Fruit fly (Drosophila melanogaster) whole organism, embryonic: Measurements from ENCODE around the gene solo.
A peak's percentile ranks its signal among the peaks of the same experiment; 100 is the strongest.

ENCODE experiments used
- CG10543 ChIP-seq: fragments of 200-800 bp; sonication (Bioruptor generic); optimal IDR thresholded peaks from 3 replicates; lab custom pipeline; 2017; ENCODE audit warnings: missing biosample characterization, mild to moderate bottlenecking, missing genetic modification characterization, moderate library complexity
- CG11093 ChIP-seq: fragments of 200-800 bp; sonication (Bioruptor generic); IDR thresholded peaks from 3 replicates; pipeline ENCODE4 v1.3.6; 2022; ENCODE audit warnings: missing biosample characterization, missing genetic modification characterization
- CG11504 ChIP-seq: fragments of 200-800 bp; sonication (Bioruptor generic); optimal IDR thresholded peaks from 3 replicates; lab custom pipeline; 2019; ENCODE audit warnings: missing biosample characterization, mild to moderate bottlenecking, missing genetic modification characterization, moderate library complexity
- CG12391 ChIP-seq: fragments of 200-800 bp; sonication (Bioruptor generic); optimal IDR thresholded peaks from 3 replicates; lab custom pipeline; 2018; ENCODE audit warnings: missing biosample characterization, mild to moderate bottlenecking, missing genetic modification characterization, moderate library complexity
- CG12659 ChIP-seq: fragments of 200-800 bp; sonication (Bioruptor generic); optimal IDR thresholded peaks from 3 replicates; lab custom pipeline; 2017; ENCODE audit warnings: mild to moderate bottlenecking, missing biosample characterization, missing genetic modification reagents, missing genetic modification characterization
- CG12744 ChIP-seq: fragments of 200-800 bp; sonication (Bioruptor generic); optimal IDR thresholded peaks from 2 replicates; lab custom pipeline; 2016; ENCODE audit warnings: missing biosample characterization, missing genetic modification characterization
- CG13287 ChIP-seq: fragments of 200-800 bp; sonication (Bioruptor generic); IDR thresholded peaks from 2 replicates; pipeline ENCODE4 v1.3.6; 2022; ENCODE audit warnings: missing biosample characterization, missing genetic modification characterization; ENCODE audit not compliant: partially characterized antibody
- CG13624 ChIP-seq: fragments of 200-800 bp; sonication (Bioruptor generic); optimal IDR thresholded peaks from 2 replicates; lab custom pipeline; 2016; ENCODE audit warnings: missing biosample characterization, missing genetic modification characterization
- CG14667 ChIP-seq: fragments of 200-800 bp; sonication (Bioruptor generic); IDR thresholded peaks from 2 replicates; pipeline ENCODE4 v1.3.6; 2022; ENCODE audit warnings: missing biosample characterization, missing genetic modification characterization
- CG14965 ChIP-seq: fragments of 200-800 bp; sonication (Bioruptor generic); optimal IDR thresholded peaks from 2 replicates; lab custom pipeline; 2016; ENCODE audit warnings: missing biosample characterization, missing genetic modification characterization, borderline replicate concordance
- CG17568 ChIP-seq: fragments of 200-800 bp; sonication (Bioruptor generic); optimal IDR thresholded peaks from 2 replicates; lab custom pipeline; 2018; ENCODE audit warnings: missing biosample characterization, mild to moderate bottlenecking, missing genetic modification characterization, moderate library complexity
- CG18011 ChIP-seq: fragments of 200-800 bp; sonication (Bioruptor generic); optimal IDR thresholded peaks from 2 replicates; lab custom pipeline; 2017; ENCODE audit warnings: missing biosample characterization, missing genetic modification characterization, mild to moderate bottlenecking, moderate library complexity, missing genotype
- CG1832 ChIP-seq: fragments of 200-800 bp; sonication (Bioruptor generic); optimal IDR thresholded peaks from 2 replicates; lab custom pipeline; 2017; ENCODE audit warnings: missing biosample characterization, mild to moderate bottlenecking, missing genetic modification characterization, inconsistent platforms
- CG2116 ChIP-seq: fragments of 200-800 bp; sonication (Bioruptor generic); optimal IDR thresholded peaks from 3 replicates; lab custom pipeline; 2018; ENCODE audit warnings: missing biosample characterization, mild to moderate bottlenecking, missing genetic modification characterization
- CG2120 ChIP-seq: fragments of 200-800 bp; sonication (Bioruptor generic); optimal IDR thresholded peaks from 3 replicates; lab custom pipeline; 2016; ENCODE audit warnings: missing biosample characterization, missing genetic modification characterization
- CG2202 ChIP-seq: fragments of 200-800 bp; sonication (Bioruptor generic); optimal IDR thresholded peaks from 2 replicates; lab custom pipeline; 2018; ENCODE audit warnings: missing biosample characterization, mild to moderate bottlenecking, missing genetic modification characterization
- CG3065 ChIP-seq: fragments of 200-800 bp; sonication (Bioruptor generic); optimal IDR thresholded peaks from 2 replicates; lab custom pipeline; 2016; ENCODE audit warnings: missing biosample characterization, missing genetic modification characterization
- CG31224 ChIP-seq: fragments of 200-800 bp; sonication (Bioruptor generic); IDR thresholded peaks from 2 replicates; pipeline ENCODE4 v1.3.6; 2022; ENCODE audit warnings: missing biosample characterization, missing genetic modification characterization
- CG34376 ChIP-seq: fragments of 200-800 bp; sonication (Bioruptor generic); optimal IDR thresholded peaks from 2 replicates; lab custom pipeline; 2018; ENCODE audit warnings: missing biosample characterization, mild to moderate bottlenecking, missing genetic modification characterization
- CG4328 ChIP-seq: fragments of 200-800 bp; sonication (Bioruptor generic); optimal IDR thresholded peaks from 3 replicates; lab custom pipeline; 2017; ENCODE audit warnings: missing biosample characterization, missing genetic modification reagents, missing genetic modification characterization
- CG4617 ChIP-seq: fragments of 200-800 bp; sonication (Bioruptor generic); optimal IDR thresholded peaks from 3 replicates; lab custom pipeline; 2016; ENCODE audit warnings: missing biosample characterization, missing genetic modification characterization, borderline replicate concordance
- CG6765 ChIP-seq: fragments of 200-800 bp; sonication (Bioruptor generic); optimal IDR thresholded peaks from 3 replicates; lab custom pipeline; 2017; ENCODE audit warnings: missing biosample characterization, mild to moderate bottlenecking, missing genetic modification characterization
- CG7271 ChIP-seq: fragments of 200-800 bp; sonication (Bioruptor generic); optimal IDR thresholded peaks from 2 replicates; lab custom pipeline; 2018; ENCODE audit warnings: missing biosample characterization, mild to moderate bottlenecking, missing genetic modification characterization, moderate library complexity
- CG8944 ChIP-seq: fragments of 200-800 bp; sonication (Bioruptor generic); optimal IDR thresholded peaks from 3 replicates; lab custom pipeline; 2016; ENCODE audit warnings: missing biosample characterization, missing genetic modification characterization
- CG9215 ChIP-seq: fragments of 200-800 bp; sonication (Bioruptor generic); IDR thresholded peaks from 2 replicates; pipeline ENCODE4 v1.3.6; 2022; ENCODE audit warnings: missing biosample characterization, missing genetic modification characterization
- Ets97D ChIP-seq: fragments of 200-800 bp; sonication (Bioruptor generic); optimal IDR thresholded peaks from 3 replicates; lab custom pipeline; 2016; ENCODE audit warnings: missing biosample characterization, missing genetic modification characterization
- GATAe ChIP-seq: fragments of 200-800 bp; sonication (Bioruptor generic); conservative IDR thresholded peaks from 2 replicates; pipeline ENCODE4 v1.3.6; 2022; ENCODE audit warnings: missing biosample characterization, missing genetic modification characterization
- HLH54F ChIP-seq: fragments of 200-800 bp; sonication (Bioruptor generic); optimal IDR thresholded peaks from 3 replicates; lab custom pipeline; 2016; ENCODE audit warnings: missing biosample characterization, missing genetic modification characterization
- Nf-YC ChIP-seq: fragments of 200-800 bp; optimal IDR thresholded peaks from 3 replicates; lab custom pipeline; 2019; ENCODE audit warnings: missing biosample characterization, mild to moderate bottlenecking, missing genetic modification characterization, moderate library complexity
- Pdp1 ChIP-seq, 2 experiments: fragments of 200-800 bp; sonication (Bioruptor generic); optimal IDR thresholded peaks; 3 replicates each; lab custom pipeline; 2016; ENCODE audit warnings: missing biosample characterization in 2 of 2, missing genetic modification characterization in 2 of 2, mild to moderate bottlenecking in 1 of 2, moderate library complexity in 1 of 2
- ara ChIP-seq: fragments of 200-800 bp; sonication (Bioruptor generic); IDR thresholded peaks from 2 replicates; pipeline ENCODE4 v1.3.6; 2022; ENCODE audit warnings: missing biosample characterization, missing genetic modification characterization
- br ChIP-seq: fragments of >200 bp; optimal IDR thresholded peaks from 2 replicates; lab custom pipeline; 2017
- crol ChIP-seq: fragments of 200-800 bp; sonication (Bioruptor generic); IDR thresholded peaks from 2 replicates; pipeline ENCODE4 v1.3.6; 2022; ENCODE audit warnings: missing biosample characterization, missing genetic modification characterization
- da ChIP-seq: fragments of 200-800 bp; sonication (Bioruptor generic); optimal IDR thresholded peaks from 2 replicates; lab custom pipeline; 2016; ENCODE audit warnings: missing biosample characterization, missing genetic modification characterization
- ems ChIP-seq: fragments of 200-800 bp; sonication (Bioruptor generic); optimal IDR thresholded peaks from 3 replicates; lab custom pipeline; 2016; ENCODE audit warnings: missing biosample characterization, missing genetic modification characterization
- en ChIP-seq: fragments of 200-800 bp; sonication (Bioruptor generic); optimal IDR thresholded peaks from 2 replicates; lab custom pipeline; 2016; ENCODE audit warnings: missing biosample characterization, missing genetic modification characterization
- eve ChIP-seq, 2 experiments: fragments of >200 bp; optimal IDR thresholded peaks; 2 replicates each; lab custom pipeline; 2017; ENCODE audit warnings: missing biosample characterization in 2 of 2, missing genetic modification characterization in 2 of 2
- fd64A ChIP-seq: fragments of 200-800 bp; sonication (Bioruptor generic); optimal IDR thresholded peaks from 3 replicates; lab custom pipeline; 2018; ENCODE audit warnings: missing biosample characterization, mild to moderate bottlenecking, missing genetic modification characterization
- grn ChIP-seq: fragments of 200-800 bp; sonication (Bioruptor generic); optimal IDR thresholded peaks from 3 replicates; lab custom pipeline; 2017; ENCODE audit warnings: missing biosample characterization, missing genetic modification characterization
- inv ChIP-seq: fragments of 200-800 bp; sonication (Bioruptor generic); IDR thresholded peaks from 2 replicates; pipeline ENCODE4 v1.3.6; 2022; ENCODE audit warnings: missing biosample characterization, missing genetic modification characterization; ENCODE audit not compliant: partially characterized antibody
- jumu ChIP-seq: fragments of 200-800 bp; sonication (Bioruptor generic); optimal IDR thresholded peaks from 3 replicates; lab custom pipeline; 2016; ENCODE audit warnings: missing biosample characterization, missing genetic modification characterization
- kah ChIP-seq: fragments of 200-800 bp; sonication (Bioruptor generic); optimal IDR thresholded peaks from 2 replicates; lab custom pipeline; 2018; ENCODE audit warnings: missing biosample characterization, mild to moderate bottlenecking, missing genetic modification characterization
- org-1 ChIP-seq: fragments of 200-800 bp; sonication (Bioruptor generic); optimal IDR thresholded peaks from 2 replicates; lab custom pipeline; 2017; ENCODE audit warnings: missing biosample characterization, missing genetic modification characterization
- pan ChIP-seq, 4 experiments: fragments of >200 bp in 3 of 4; fragments of 200-800 bp in 1 of 4; sonication (Bioruptor generic) in 1 of 4; optimal IDR thresholded peaks in 3 of 4; IDR thresholded peaks in 1 of 4; 2 replicates each; pipeline versions ENCODE4 v1.3.6 to Lab custom; 2017 to 2022; ENCODE audit warnings: missing biosample characterization in 2 of 4, missing genetic modification characterization in 2 of 4, mixed read lengths in 1 of 4
- pb ChIP-seq: fragments of 200-800 bp; sonication (Bioruptor generic); optimal IDR thresholded peaks from 3 replicates; lab custom pipeline; 2016; ENCODE audit warnings: missing biosample characterization, missing genetic modification characterization
- tap ChIP-seq: fragments of 200-800 bp; optimal IDR thresholded peaks from 3 replicates; lab custom pipeline; 2019; ENCODE audit warnings: missing biosample characterization, mild to moderate bottlenecking, missing genetic modification characterization, moderate library complexity
- yki ChIP-seq: fragments of >200 bp; optimal IDR thresholded peaks from 3 replicates; lab custom pipeline; 2018

Gene solo

dm6 chr2L:15057225-15058117 is 4.0 kb upstream of the solo start, which contains the start of gene ck (continued):
- TF ChIP-seq CG18011 = no peak
- no peak for TF ChIP-seq CG11504
- TF ChIP-seq grn (GFP tag; lab: Kevin White, UChicago) = peak; percentile 77
- no peak for TF ChIP-seq CG11093 (GFP tag; lab: Robert Waterston, UW)
- TF ChIP-seq inv (GFP tag; lab: Robert Waterston, UW) = peak; percentile 59; the same call in 1 of the 2 replicates
- no peak for TF ChIP-seq CG8944 (GFP tag; lab: Kevin White, UChicago)
- peak; percentile 2 for TF ChIP-seq CG12391 (tag; lab: Kevin White, UChicago)
- no peak for TF ChIP-seq CG31224 (GFP tag; lab: Robert Waterston, UW)
- no peak for TF ChIP-seq CG3065
- TF ChIP-seq CG2120 (GFP tag; lab: Kevin White, UChicago) = no peak
- TF ChIP-seq CG14965 (GFP tag; lab: Kevin White, UChicago) = no peak
- no peak for TF ChIP-seq tap (tag; lab: Kevin White, UChicago)
- TF ChIP-seq fd64A (GFP tag; lab: Kevin White, UChicago) = no peak
- peak; percentile 55 for TF ChIP-seq Ets97D (GFP tag; lab: Kevin White, UChicago)
- TF ChIP-seq Nf-YC (tag; lab: Kevin White, UChicago) = no peak
- peak in 1 of 2 experiments; percentile 79 for TF ChIP-seq Pdp1 (GFP tag; optimal IDR thresholded peaks at IDR 0.05; lab: Kevin White, UChicago)
- TF ChIP-seq CG34376 (GFP tag; lab: Kevin White, UChicago) = peak; percentile 2
- peak; percentile 74 for TF ChIP-seq CG13287 (GFP tag; lab: Robert Waterston, UW)
- TF ChIP-seq HLH54F (GFP tag; lab: Kevin White, UChicago) = no peak
- no peak for TF ChIP-seq CG9215 (GFP tag; lab: Robert Waterston, UW)
- TF ChIP-seq pan (optimal IDR thresholded peaks at IDR 0.05; lab: Kevin White, UChicago) = no peak
- TF ChIP-seq pan (GFP tag; optimal IDR thresholded peaks at IDR 0.05 in 1 of 2, IDR thresholded peaks at IDR 0.05 in 1 of 2) = no peak
- TF ChIP-seq GATAe (GFP tag; lab: Robert Waterston, UW) = no peak
- no peak for TF ChIP-seq CG10543
- TF ChIP-seq eve (GFP tag; optimal IDR thresholded peaks at IDR 0.05; lab: Kevin White, UChicago) = no peak
- TF ChIP-seq CG12744 = no peak
- no peak for TF ChIP-seq jumu (GFP tag; lab: Kevin White, UChicago)
- TF ChIP-seq ems (GFP tag; lab: Kevin White, UChicago) = no peak
- TF ChIP-seq kah = peak; percentile 70
- no peak for TF ChIP-seq CG6765
- TF ChIP-seq CG2116 (GFP tag; lab: Kevin White, UChicago) = peak; percentile 77
- TF ChIP-seq CG14667 = no peak
- TF ChIP-seq org-1 (GFP tag; lab: Kevin White, UChicago) = no peak
- peak; percentile 13 for TF ChIP-seq CG4617 (GFP tag; lab: Kevin White, UChicago)
- no peak for TF ChIP-seq ara
- no peak for TF ChIP-seq yki (lab: Kevin White, UChicago)
- TF ChIP-seq CG17568 = no peak
- no peak for TF ChIP-seq CG2202 (tag; lab: Kevin White, UChicago)
- no peak for TF ChIP-seq CG4328 (GFP tag; lab: Kevin White, UChicago)
- TF ChIP-seq CG1832 (GFP tag; lab: Kevin White, UChicago) = no peak
- TF ChIP-seq CG7271 (tag; lab: Kevin White, UChicago) = no peak
- TF ChIP-seq crol (GFP tag; lab: Robert Waterston, UW) = no peak
- TF ChIP-seq en = no peak
- TF ChIP-seq pb (GFP tag; lab: Kevin White, UChicago) = no peak
- TF ChIP-seq da (GFP tag; lab: Kevin White, UChicago) = no peak
- TF ChIP-seq CG13624 (GFP tag; lab: Kevin White, UChicago) = no peak
- peak; percentile 63 for TF ChIP-seq CG12659 (GFP tag; lab: Kevin White, UChicago)
- no peak for TF ChIP-seq br (lab: Kevin White, UChicago)
- TF ChIP-seq, all 482 proteins: peak for 96
